Fruit fly (Drosophila melanogaster) whole organism, wandering third instar larva: ENCODE results near the gene Shc.

Source experiments
- Abd-B ChIP-seq: fragments of >200 bp; optimal IDR thresholded peaks from 2 replicates; lab custom pipeline; 2017; ENCODE audit warnings: missing biosample characterization, missing genetic modification characterization
- CG32264 ChIP-seq: fragments of 200-800 bp; sonication (Bioruptor generic); optimal IDR thresholded peaks from 2 replicates; lab custom pipeline; 2016; ENCODE audit warnings: missing biosample characterization, missing genetic modification characterization
- CG9705 ChIP-seq: fragments of 200-800 bp; sonication (Bioruptor generic); optimal IDR thresholded peaks from 2 replicates; lab custom pipeline; 2018; ENCODE audit warnings: missing biosample characterization, mild to moderate bottlenecking, missing genetic modification characterization
- CrebA ChIP-seq: fragments of 200-800 bp; sonication (Bioruptor generic); optimal IDR thresholded peaks from 2 replicates; lab custom pipeline; 2016; ENCODE audit warnings: missing biosample characterization, mild to moderate bottlenecking, missing genetic modification characterization, borderline replicate concordance
- Dfd ChIP-seq: fragments of >200 bp; optimal IDR thresholded peaks from 2 replicates; lab custom pipeline; 2017; ENCODE audit warnings: missing biosample characterization, missing genetic modification characterization
- Dif ChIP-seq: fragments of 200-275, 200-300 bp; sonication (Bioruptor generic); optimal IDR thresholded peaks from 2 replicates; lab custom pipeline; 2018; ENCODE audit warnings: missing biosample characterization, missing genetic modification characterization; ENCODE audit not compliant: partially characterized antibody
- GATAd ChIP-seq: sonication (Bioruptor generic); optimal IDR thresholded peaks from 2 replicates; lab custom pipeline; 2016; ENCODE audit warnings: missing biosample characterization, missing genetic modification characterization
- HLH106 ChIP-seq: fragments of 200-800 bp; optimal IDR thresholded peaks from 3 replicates; lab custom pipeline; 2019; ENCODE audit warnings: missing biosample characterization, mild to moderate bottlenecking, missing genetic modification characterization, moderate library complexity
- Hnf4 ChIP-seq: fragments of 200-800 bp; sonication (Bioruptor generic); optimal IDR thresholded peaks from 2 replicates; lab custom pipeline; 2016; ENCODE audit warnings: missing biosample characterization, mild to moderate bottlenecking, missing genetic modification characterization
- Hr78 ChIP-seq: fragments of >200 bp; optimal IDR thresholded peaks from 2 replicates; lab custom pipeline; 2017; ENCODE audit warnings: missing biosample characterization, missing genetic modification characterization
- Hr83 ChIP-seq: fragments of 200-300 bp; sonication (Bioruptor generic); optimal IDR thresholded peaks from 2 replicates; lab custom pipeline; 2016; ENCODE audit warnings: missing biosample characterization, mild to moderate bottlenecking, missing genetic modification characterization, moderate library complexity; ENCODE audit not compliant: poor library complexity, severe bottlenecking
- Jra ChIP-seq: sonication (Bioruptor generic); optimal IDR thresholded peaks from 2 replicates; lab custom pipeline; 2016; ENCODE audit warnings: missing biosample characterization, missing genetic modification characterization
- Mio ChIP-seq: sonication (Bioruptor generic); optimal IDR thresholded peaks from 2 replicates; lab custom pipeline; 2016; ENCODE audit warnings: missing biosample characterization, missing genetic modification characterization
- Myc ChIP-seq: fragments of >200 bp; optimal IDR thresholded peaks from 2 replicates; lab custom pipeline; 2017
- N ChIP-seq: fragments of >200 bp; optimal IDR thresholded peaks from 2 replicates; lab custom pipeline; 2018; ENCODE audit warnings: missing biosample characterization, missing external identifiers, missing genetic modification characterization
- OdsH ChIP-seq: fragments of 200-800 bp; sonication (Bioruptor generic); optimal IDR thresholded peaks from 2 replicates; lab custom pipeline; 2016; ENCODE audit warnings: missing biosample characterization, mild to moderate bottlenecking, missing genetic modification characterization
- Rel ChIP-seq, 2 experiments: fragments of 200-800 bp; sonication (Bioruptor generic) in 1 of 2; optimal IDR thresholded peaks; 2 replicates in 1 of 2; 3 replicates in 1 of 2; lab custom pipeline; 2016 to 2019; ENCODE audit warnings: mild to moderate bottlenecking in 2 of 2, missing biosample characterization in 2 of 2, missing genetic modification characterization in 2 of 2, moderate library complexity in 1 of 2
- Sp1 ChIP-seq: fragments of 200-800 bp; sonication (Bioruptor generic); optimal IDR thresholded peaks from 3 replicates; lab custom pipeline; 2019; ENCODE audit warnings: missing biosample characterization, mild to moderate bottlenecking, missing genetic modification characterization, moderate library complexity
- Vsx2 ChIP-seq: fragments of 200-300, 225-300 bp; sonication (Bioruptor generic); optimal IDR thresholded peaks from 2 replicates; lab custom pipeline; 2018; ENCODE audit warnings: missing biosample characterization, missing genetic modification characterization; ENCODE audit not compliant: partially characterized antibody
- br ChIP-seq: fragments of 200-800 bp; sonication (Bioruptor generic); optimal IDR thresholded peaks from 2 replicates; lab custom pipeline; 2016; ENCODE audit warnings: missing biosample characterization, missing genetic modification characterization
- brk ChIP-seq: fragments of 200-800 bp; sonication (Bioruptor generic); optimal IDR thresholded peaks from 2 replicates; lab custom pipeline; 2016; ENCODE audit warnings: missing biosample characterization, mild to moderate bottlenecking, missing genetic modification characterization
- dl ChIP-seq, 2 experiments: fragments of 175-275, 200-275 bp in 1 of 2; fragments of 200-275 bp in 1 of 2; sonication (Bioruptor generic); optimal IDR thresholded peaks; lab custom pipeline; 2018; ENCODE audit warnings: mild to moderate bottlenecking in 2 of 2, missing biosample characterization in 2 of 2, missing genetic modification characterization in 2 of 2, moderate library complexity in 2 of 2; ENCODE audit not compliant: partially characterized antibody in 2 of 2, insufficient read depth in 1 of 2
- dmrt93B ChIP-seq: fragments of 200-800 bp; sonication (Bioruptor generic); optimal IDR thresholded peaks from 2 replicates; lab custom pipeline; 2018; ENCODE audit warnings: missing biosample characterization, mild to moderate bottlenecking, missing genetic modification characterization
- dsf ChIP-seq: sonication (Bioruptor generic); optimal IDR thresholded peaks from 2 replicates; lab custom pipeline; 2016; ENCODE audit warnings: missing biosample characterization, missing genetic modification characterization, borderline replicate concordance
- ey ChIP-seq: fragments of 200-800 bp; sonication (Bioruptor generic); optimal IDR thresholded peaks from 2 replicates; lab custom pipeline; 2016; ENCODE audit warnings: missing biosample characterization, missing genetic modification characterization
- foxo ChIP-seq, 2 experiments: fragments of 200-800 bp; sonication (Bioruptor generic); optimal IDR thresholded peaks; 2 replicates in 1 of 2; 3 replicates in 1 of 2; lab custom pipeline; 2016 to 2017; ENCODE audit warnings: missing biosample characterization in 2 of 2, missing genetic modification characterization in 2 of 2
- fru ChIP-seq: fragments of 200-800 bp; sonication (Bioruptor generic); optimal IDR thresholded peaks from 3 replicates; lab custom pipeline; 2016; ENCODE audit warnings: missing biosample characterization, mild to moderate bottlenecking, missing genetic modification characterization
- h ChIP-seq: fragments of 200-800 bp; sonication (Bioruptor generic); optimal IDR thresholded peaks from 3 replicates; lab custom pipeline; 2016; ENCODE audit warnings: missing biosample characterization, mild to moderate bottlenecking, missing genetic modification characterization
- jim ChIP-seq: fragments of 175-275, 200-325 bp; sonication (Bioruptor generic); optimal IDR thresholded peaks from 2 replicates; lab custom pipeline; 2016; ENCODE audit warnings: missing biosample characterization, mild to moderate bottlenecking, missing genetic modification characterization
- lola ChIP-seq: fragments of >200 bp; optimal IDR thresholded peaks from 2 replicates; lab custom pipeline; 2017; ENCODE audit warnings: missing biosample characterization, missing genetic modification characterization
- pan ChIP-seq: fragments of >200 bp; optimal IDR thresholded peaks from 2 replicates; lab custom pipeline; 2017
- psq ChIP-seq: fragments of 200-800 bp; sonication (Bioruptor generic); optimal IDR thresholded peaks from 3 replicates; lab custom pipeline; 2017; ENCODE audit warnings: missing biosample characterization, mild to moderate bottlenecking, missing genetic modification characterization, moderate library complexity
- rgr ChIP-seq: fragments of 200-800 bp; sonication (Bioruptor generic); optimal IDR thresholded peaks from 3 replicates; lab custom pipeline; 2016; ENCODE audit warnings: missing biosample characterization, mild to moderate bottlenecking, missing genetic modification characterization
- sage ChIP-seq: fragments of 200-800 bp; sonication (Bioruptor generic); optimal IDR thresholded peaks from 2 replicates; lab custom pipeline; 2016; ENCODE audit warnings: missing biosample characterization, mild to moderate bottlenecking, missing genetic modification characterization
- sv ChIP-seq: fragments of 200-800 bp; sonication (Bioruptor generic); optimal IDR thresholded peaks from 3 replicates; lab custom pipeline; 2016; ENCODE audit warnings: missing biosample characterization, missing genetic modification characterization
- tai ChIP-seq: sonication (Bioruptor generic); optimal IDR thresholded peaks from 2 replicates; lab custom pipeline; 2016; ENCODE audit warnings: missing biosample characterization, missing genetic modification characterization
- usp ChIP-seq: fragments of >200 bp; optimal IDR thresholded peaks from 2 replicates; lab custom pipeline; 2017; ENCODE audit warnings: missing biosample characterization, missing genetic modification characterization
- woc ChIP-seq: sonication (Bioruptor generic); optimal IDR thresholded peaks from 2 replicates; lab custom pipeline; 2016; ENCODE audit warnings: missing biosample characterization, mild to moderate bottlenecking, missing genetic modification characterization

The Shc gene

DNA sequence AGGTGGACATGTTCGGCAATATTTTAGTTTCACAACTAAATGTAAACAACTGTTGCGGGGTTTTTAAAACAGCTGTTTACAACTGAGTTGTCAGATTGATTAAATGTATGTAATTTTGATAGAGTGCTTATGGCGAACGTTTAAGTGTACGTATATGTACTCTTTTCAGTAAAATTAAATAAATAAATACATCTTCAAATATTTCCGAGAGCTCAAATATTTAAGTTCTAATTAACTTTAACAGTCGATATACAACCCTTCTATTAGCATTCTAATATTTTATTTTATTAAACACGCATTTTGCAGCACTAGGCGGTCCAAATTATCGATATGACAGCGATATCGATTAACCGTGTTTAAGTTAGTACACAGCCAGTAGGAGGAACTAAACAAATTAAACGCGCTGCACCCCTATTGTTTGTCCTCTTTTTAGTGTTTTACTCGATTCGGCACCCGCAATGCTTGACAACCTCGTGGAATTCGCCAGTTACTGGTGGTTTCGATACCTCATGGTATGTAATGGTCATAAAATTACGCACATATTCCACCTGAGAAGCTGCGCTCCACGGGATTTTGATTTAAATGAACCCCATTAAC lies 24.8 kb downstream of the Shc start, which contains the start of the genes CG3448 and ghi:
Gene CG3448, minus strand, starts transcription at position 51 of the 597 bp plus-strand sequence.
Gene ghi, plus strand, starts transcription at position 355 of the 597 bp plus-strand sequence.
- TF ChIP-seq h (GFP tag; lab: Kevin White, UChicago) (peak; percentile 84), GATAd (no peak), pan (lab: Kevin White, UChicago) (no peak), Abd-B (GFP tag; lab: Kevin White, UChicago) (no peak), sv (GFP tag; lab: Kevin White, UChicago) (peak; percentile 4), tai (GFP tag; lab: Kevin White, UChicago) (no peak), dmrt93B (GFP tag; lab: Kevin White, UChicago) (no peak), N (GFP tag; lab: Kevin White, UChicago) (no peak), dsf (peak; percentile 32), Dif (GFP tag; lab: Kevin White, UChicago) (no peak), Myc (lab: Kevin White, UChicago) (peak; percentile 15), Hr83 (GFP tag; lab: Kevin White, UChicago) (no peak), fru (peak; percentile 83), Hnf4 (GFP tag; lab: Kevin White, UChicago) (peak; percentile 71), CG32264 (GFP tag; lab: Kevin White, UChicago) (peak; percentile 23), CrebA (GFP tag; lab: Kevin White, UChicago) (no peak), woc (GFP tag; lab: Kevin White, UChicago) (peak; percentile 69), usp (no peak), lola (GFP tag; lab: Kevin White, UChicago) (no peak), sage (GFP tag; lab: Kevin White, UChicago) (peak; percentile 75), Mio (GFP tag; lab: Kevin White, UChicago) (no peak), dl (GFP tag; optimal IDR thresholded peaks at IDR 0.05; lab: Kevin White, UChicago; ENCODE audit: insufficient read depth in 1 of 2, partially characterized antibody in 2 of 2) (no peak), Jra (GFP tag; lab: Kevin White, UChicago) (peak; percentile 58), Rel (GFP tag; optimal IDR thresholded peaks at IDR 0.05; lab: Kevin White, UChicago) (no peak), Rel (tag; optimal IDR thresholded peaks at IDR 0.05; lab: Kevin White, UChicago) (peak; percentile 76), Sp1 (GFP tag; lab: Kevin White, UChicago) (peak; percentile 76), ey (GFP tag; lab: Kevin White, UChicago) (peak; percentile 43), foxo (GFP tag; optimal IDR thresholded peaks at IDR 0.05; lab: Kevin White, UChicago) (peak in 1 of 2 experiments; percentile 80), HLH106 (tag; lab: Kevin White, UChicago) (peak; percentile 78), br (peak; percentile 69), brk (GFP tag; lab: Kevin White, UChicago) (no peak), rgr (GFP tag; lab: Kevin White, UChicago) (peak; percentile 67), psq (peak; percentile 42), Hr78 (no peak), Dfd (GFP tag; lab: Kevin White, UChicago) (no peak), OdsH (GFP tag; lab: Kevin White, UChicago) (peak; percentile 6), CG9705 (peak; percentile 69), Vsx2 (GFP tag; lab: Kevin White, UChicago) (no peak), jim (GFP tag; lab: Kevin White, UChicago) (no peak)

DNA sequence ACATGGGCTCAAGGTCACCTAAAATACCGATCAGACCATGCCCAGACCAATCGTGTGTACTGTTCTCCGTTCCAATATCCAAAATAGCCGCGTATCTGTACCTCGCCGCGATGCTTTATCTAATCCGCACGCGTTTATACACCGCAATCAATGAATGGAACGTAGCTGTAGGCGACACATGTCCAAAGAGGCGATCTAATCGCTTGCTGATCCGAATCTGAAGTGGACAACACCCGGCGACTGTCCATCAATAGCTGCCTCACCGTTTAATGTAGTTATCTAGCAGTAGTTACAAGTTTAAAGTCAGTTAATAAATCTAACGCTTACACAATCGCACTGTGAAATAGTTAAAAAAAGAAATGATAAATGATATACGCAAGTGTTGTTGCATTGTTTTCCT lies 25.6 kb downstream of the Shc start:
- TF ChIP-seq CrebA (GFP tag; lab: Kevin White, UChicago), result no peak
- TF ChIP-seq ey (GFP tag; lab: Kevin White, UChicago), result no peak
- no peak for TF ChIP-seq N (GFP tag; lab: Kevin White, UChicago)
- peak; percentile 17 for TF ChIP-seq h (GFP tag; lab: Kevin White, UChicago)
